Fruit fly (Drosophila melanogaster) whole organism, embryonic: ENCODE data around the gene His3.3A.

ENCODE experiments used
- ATbp ChIP-seq: fragments of 200-800 bp; sonication (Bioruptor generic); optimal IDR thresholded peaks from 2 replicates; lab custom pipeline; 2017; ENCODE audit warnings: missing biosample characterization, mild to moderate bottlenecking, missing genetic modification characterization, missing genetic modification reagents
- B-H2 ChIP-seq: fragments of 200-800 bp; sonication (Bioruptor generic); optimal IDR thresholded peaks from 2 replicates; lab custom pipeline; 2018; ENCODE audit warnings: missing biosample characterization, mild to moderate bottlenecking, missing genetic modification characterization
- Bteb2 ChIP-seq: fragments of 200-800 bp; sonication (Bioruptor generic); optimal IDR thresholded peaks from 2 replicates; lab custom pipeline; 2016; ENCODE audit warnings: missing biosample characterization, missing genetic modification characterization
- CG10431 ChIP-seq: fragments of 200-800 bp; sonication (Bioruptor generic); optimal IDR thresholded peaks from 3 replicates; lab custom pipeline; 2018; ENCODE audit warnings: missing biosample characterization, mild to moderate bottlenecking, missing genetic modification characterization
- CG11093 ChIP-seq: fragments of 200-800 bp; sonication (Bioruptor generic); IDR thresholded peaks from 3 replicates; pipeline ENCODE4 v1.3.6; 2022; ENCODE audit warnings: missing biosample characterization, missing genetic modification characterization
- CG12219 ChIP-seq: fragments of 200-800 bp; sonication (Bioruptor generic); optimal IDR thresholded peaks from 3 replicates; lab custom pipeline; 2018; ENCODE audit warnings: missing biosample characterization, mild to moderate bottlenecking, missing genetic modification characterization
- CG1233 ChIP-seq: fragments of 200-800 bp; sonication (Bioruptor generic); optimal IDR thresholded peaks from 4 replicates; lab custom pipeline; 2018; ENCODE audit warnings: missing biosample characterization, mild to moderate bottlenecking, missing genetic modification characterization
- CG13624 ChIP-seq: fragments of 200-800 bp; sonication (Bioruptor generic); optimal IDR thresholded peaks from 2 replicates; lab custom pipeline; 2016; ENCODE audit warnings: missing biosample characterization, missing genetic modification characterization
- CG14441 ChIP-seq: fragments of 200-800 bp; sonication (Bioruptor generic); IDR thresholded peaks from 2 replicates; pipeline ENCODE4 v1.3.6; 2022; ENCODE audit warnings: missing biosample characterization, missing genetic modification characterization
- CG15073 ChIP-seq: fragments of 200-800 bp; sonication (Bioruptor generic); optimal IDR thresholded peaks from 2 replicates; lab custom pipeline; 2016; ENCODE audit warnings: missing biosample characterization, missing genetic modification characterization
- CG15269 ChIP-seq: fragments of 200-800 bp; sonication (Bioruptor generic); optimal IDR thresholded peaks from 2 replicates; lab custom pipeline; 2018; ENCODE audit warnings: missing biosample characterization, mild to moderate bottlenecking, missing genetic modification characterization, moderate library complexity
- CG1832 ChIP-seq: fragments of 200-800 bp; sonication (Bioruptor generic); optimal IDR thresholded peaks from 2 replicates; lab custom pipeline; 2017; ENCODE audit warnings: missing biosample characterization, mild to moderate bottlenecking, missing genetic modification characterization, inconsistent platforms
- CG18599 ChIP-seq: fragments of 200-800 bp; sonication (Bioruptor generic); optimal IDR thresholded peaks from 3 replicates; lab custom pipeline; 2017; ENCODE audit warnings: missing biosample characterization, missing genetic modification characterization, mild to moderate bottlenecking, moderate library complexity, missing genetic modification reagents
- CG2678 ChIP-seq: fragments of 200-800 bp; sonication (Bioruptor generic); optimal IDR thresholded peaks from 3 replicates; lab custom pipeline; 2019; ENCODE audit warnings: missing biosample characterization, mild to moderate bottlenecking, missing genetic modification characterization, moderate library complexity
- CG3281 ChIP-seq: fragments of 200-800 bp; sonication (Bioruptor generic); optimal IDR thresholded peaks from 3 replicates; lab custom pipeline; 2017; ENCODE audit warnings: missing biosample characterization, mild to moderate bottlenecking, missing genetic modification characterization
- CG33557 ChIP-seq: fragments of 200-800 bp; sonication (Bioruptor generic); optimal IDR thresholded peaks from 2 replicates; lab custom pipeline; 2019; ENCODE audit warnings: missing biosample characterization, mild to moderate bottlenecking, missing genetic modification characterization, moderate library complexity
- CG6683 ChIP-seq: fragments of 200-800 bp; sonication (Bioruptor generic); optimal IDR thresholded peaks from 2 replicates; lab custom pipeline; 2017; ENCODE audit warnings: missing biosample characterization, mild to moderate bottlenecking, missing genetic modification characterization, missing genetic modification reagents
- CG6765 ChIP-seq: fragments of 200-800 bp; sonication (Bioruptor generic); optimal IDR thresholded peaks from 3 replicates; lab custom pipeline; 2017; ENCODE audit warnings: missing biosample characterization, mild to moderate bottlenecking, missing genetic modification characterization
- CrebB ChIP-seq: fragments of 200-800 bp; sonication (Bioruptor generic); optimal IDR thresholded peaks from 3 replicates; lab custom pipeline; 2018; ENCODE audit warnings: missing biosample characterization, mild to moderate bottlenecking, missing genetic modification characterization
- Dbx ChIP-seq: fragments of 200-800 bp; sonication (Bioruptor generic); IDR thresholded peaks from 3 replicates; pipeline ENCODE4 v1.3.6; 2022; ENCODE audit warnings: missing biosample characterization, missing genetic modification characterization
- Deaf1 ChIP-seq: fragments of 200-800 bp; optimal IDR thresholded peaks from 3 replicates; lab custom pipeline; 2019; ENCODE audit warnings: missing biosample characterization, mild to moderate bottlenecking, missing genetic modification characterization, moderate library complexity
- Dfd ChIP-seq, 2 experiments: fragments of >200 bp; optimal IDR thresholded peaks; 2 replicates each; lab custom pipeline; 2017; ENCODE audit warnings: missing biosample characterization in 2 of 2, missing genetic modification characterization in 2 of 2
- Doc3 ChIP-seq: fragments of 200-800 bp; sonication (Bioruptor generic); IDR thresholded peaks from 3 replicates; pipeline ENCODE4 v1.3.6; 2022; ENCODE audit warnings: missing biosample characterization, missing genetic modification characterization; ENCODE audit not compliant: partially characterized antibody
- Dref ChIP-seq: fragments of 200-800 bp; sonication (Bioruptor generic); IDR thresholded peaks from 2 replicates; pipeline ENCODE4 v1.3.6; 2022; ENCODE audit warnings: missing biosample characterization, missing genetic modification characterization
- Fer3 ChIP-seq: fragments of 200-800 bp; sonication (Bioruptor generic); optimal IDR thresholded peaks from 2 replicates; lab custom pipeline; 2018; ENCODE audit warnings: missing biosample characterization, mild to moderate bottlenecking, missing genetic modification characterization, moderate library complexity
- H2.0 ChIP-seq: fragments of 200-800 bp; sonication (Bioruptor generic); IDR thresholded peaks from 2 replicates; pipeline ENCODE4 v1.3.6; 2022; ENCODE audit warnings: missing biosample characterization, missing genetic modification characterization
- HLHmδ ChIP-seq: fragments of 200-800 bp; sonication (Bioruptor generic); optimal IDR thresholded peaks from 2 replicates; lab custom pipeline; 2018; ENCODE audit warnings: missing biosample characterization, mild to moderate bottlenecking, missing genetic modification characterization, moderate library complexity
- Hsf ChIP-seq: fragments of 200-800 bp; sonication (Bioruptor generic); optimal IDR thresholded peaks from 3 replicates; lab custom pipeline; 2016; ENCODE audit warnings: missing biosample characterization, missing genetic modification characterization
- Lpt ChIP-seq: fragments of >200 bp; optimal IDR thresholded peaks from 2 replicates; lab custom pipeline; 2018; ENCODE audit warnings: missing biosample characterization, missing genetic modification characterization
- Mad ChIP-seq: fragments of 200-800 bp; sonication (Bioruptor generic); optimal IDR thresholded peaks from 2 replicates; lab custom pipeline; 2016; ENCODE audit warnings: missing biosample characterization, missing genetic modification characterization
- Meics ChIP-seq: fragments of 200-800 bp; sonication (Bioruptor generic); optimal IDR thresholded peaks from 2 replicates; lab custom pipeline; 2017; ENCODE audit warnings: missing biosample characterization, mild to moderate bottlenecking, missing genetic modification characterization
- Neu2 ChIP-seq: fragments of 200-800 bp; sonication (Bioruptor generic); optimal IDR thresholded peaks from 3 replicates; lab custom pipeline; 2016; ENCODE audit warnings: missing biosample characterization, missing genetic modification characterization, borderline replicate concordance
- PHDP ChIP-seq: fragments of 200-800 bp; sonication (Bioruptor generic); optimal IDR thresholded peaks from 3 replicates; lab custom pipeline; 2018; ENCODE audit warnings: missing biosample characterization, mild to moderate bottlenecking, missing genetic modification characterization, moderate library complexity
- Rfx ChIP-seq: fragments of 200-800 bp; sonication (Bioruptor generic); IDR thresholded peaks from 2 replicates; pipeline ENCODE4 v1.3.6; 2022; ENCODE audit warnings: missing biosample characterization, missing genetic modification characterization
- Vsx1 ChIP-seq: fragments of 200-800 bp; sonication (Bioruptor generic); optimal IDR thresholded peaks from 2 replicates; lab custom pipeline; 2017; ENCODE audit warnings: missing biosample characterization, mild to moderate bottlenecking, missing genetic modification characterization, missing genetic modification reagents
- abd-A ChIP-seq: fragments of 200-800 bp; sonication (Bioruptor generic); optimal IDR thresholded peaks from 3 replicates; lab custom pipeline; 2019; ENCODE audit warnings: missing biosample characterization, mild to moderate bottlenecking, missing genetic modification characterization, moderate library complexity
- ase ChIP-seq: fragments of 200-800 bp; sonication (Bioruptor generic); IDR thresholded peaks from 3 replicates; pipeline ENCODE4 v1.3.6; 2022; ENCODE audit warnings: missing biosample characterization, missing genetic modification characterization
- cas ChIP-seq: fragments of 200-800 bp; sonication (Bioruptor generic); IDR thresholded peaks from 2 replicates; pipeline ENCODE4 v1.3.6; 2022; ENCODE audit warnings: missing biosample characterization, missing genetic modification characterization
- ci ChIP-seq: fragments of 200-800 bp; sonication (Bioruptor generic); IDR thresholded peaks from 3 replicates; pipeline ENCODE4 v1.3.6; 2022; ENCODE audit warnings: missing biosample characterization, missing genetic modification characterization
- disco-r ChIP-seq: fragments of 200-800 bp; sonication (Bioruptor generic); optimal IDR thresholded peaks from 2 replicates; lab custom pipeline; 2016; ENCODE audit warnings: missing biosample characterization, missing genetic modification characterization
- fru ChIP-seq: fragments of >200 bp; optimal IDR thresholded peaks from 2 replicates; lab custom pipeline; 2017
- ken ChIP-seq: fragments of 200-800 bp; sonication (Bioruptor generic); IDR thresholded peaks from 3 replicates; pipeline ENCODE4 v1.3.6; 2022; ENCODE audit warnings: missing biosample characterization, missing genetic modification characterization
- kni ChIP-seq: fragments of 200-800 bp; sonication (Bioruptor generic); optimal IDR thresholded peaks from 3 replicates; lab custom pipeline; 2017; ENCODE audit warnings: mild to moderate bottlenecking, missing biosample characterization, missing genetic modification reagents, missing genetic modification characterization
- pan ChIP-seq, 4 experiments: fragments of >200 bp in 3 of 4; fragments of 200-800 bp in 1 of 4; sonication (Bioruptor generic) in 1 of 4; optimal IDR thresholded peaks in 3 of 4; IDR thresholded peaks in 1 of 4; 2 replicates each; pipeline versions ENCODE4 v1.3.6 to Lab custom; 2017 to 2022; ENCODE audit warnings: missing biosample characterization in 2 of 4, missing genetic modification characterization in 2 of 4, mixed read lengths in 1 of 4
- schlank ChIP-seq: fragments of 200-800 bp; sonication (Bioruptor generic); optimal IDR thresholded peaks from 2 replicates; lab custom pipeline; 2018; ENCODE audit warnings: missing biosample characterization, mild to moderate bottlenecking, missing genetic modification characterization
- sima ChIP-seq: fragments of 200-800 bp; sonication (Bioruptor generic); optimal IDR thresholded peaks from 2 replicates; lab custom pipeline; 2016; ENCODE audit warnings: missing biosample characterization, missing genetic modification characterization
- slou ChIP-seq: fragments of 200-800 bp; sonication (Bioruptor generic); optimal IDR thresholded peaks from 3 replicates; lab custom pipeline; 2016; ENCODE audit warnings: missing biosample characterization, missing genetic modification characterization
- sob ChIP-seq: fragments of 200-800 bp; sonication (Bioruptor generic); IDR thresholded peaks from 2 replicates; pipeline ENCODE4 v1.3.6; 2022; ENCODE audit warnings: missing biosample characterization, missing genetic modification characterization
- sug ChIP-seq: fragments of 200-800 bp; optimal IDR thresholded peaks from 2 replicates; lab custom pipeline; 2019; ENCODE audit warnings: missing biosample characterization, mild to moderate bottlenecking, missing genetic modification characterization, moderate library complexity
- tup ChIP-seq: fragments of 200-800 bp; sonication (Bioruptor generic); optimal IDR thresholded peaks from 2 replicates; lab custom pipeline; 2016; ENCODE audit warnings: missing biosample characterization, mild to moderate bottlenecking, missing genetic modification characterization, moderate library complexity
- z ChIP-seq: fragments of 200-800 bp; sonication (Bioruptor generic); IDR thresholded peaks from 3 replicates; pipeline ENCODE4 v1.3.6; 2022; ENCODE audit warnings: missing biosample characterization, missing genetic modification characterization

The His3.3A gene

dm6 chr2L:5096761-5097160 is 41.9 kb downstream of the His3.3A start (continued):
- TF ChIP-seq z (GFP tag; lab: Robert Waterston, UW), result no peak
- TF ChIP-seq cas, result no peak
- TF ChIP-seq Hsf (GFP tag; lab: Kevin White, UChicago), result no peak
- TF ChIP-seq Vsx1 (GFP tag; lab: Kevin White, UChicago), result no peak
- TF ChIP-seq CG13624 (GFP tag; lab: Kevin White, UChicago), result no peak
- no peak for TF ChIP-seq CG14441
- no peak for TF ChIP-seq PHDP (tag; lab: Kevin White, UChicago)
- TF ChIP-seq CG2678 (tag; lab: Kevin White, UChicago), result peak; percentile 24
- TF ChIP-seq ci (GFP tag; lab: Robert Waterston, UW), result peak; percentile 67; the same call in 2 of the 3 replicates
- 0 out of 2 replicates have a peak, but pooled peaks have one; percentile 27 for TF ChIP-seq sob (GFP tag; lab: Robert Waterston, UW)
- TF ChIP-seq pan (optimal IDR thresholded peaks at IDR 0.05; lab: Kevin White, UChicago), result no peak
- no peak for TF ChIP-seq pan (GFP tag; optimal IDR thresholded peaks at IDR 0.05 in 1 of 2, IDR thresholded peaks at IDR 0.05 in 1 of 2)
- TF ChIP-seq Dfd (GFP tag; optimal IDR thresholded peaks at IDR 0.05; lab: Kevin White, UChicago), result no peak
- TF ChIP-seq ATbp, result peak; percentile 23
- TF ChIP-seq Neu2, result no peak
- TF ChIP-seq H2.0 (GFP tag; lab: Robert Waterston, UW), result no peak
- TF ChIP-seq CG1832 (GFP tag; lab: Kevin White, UChicago), result no peak
- TF ChIP-seq slou (GFP tag; lab: Kevin White, UChicago), result no peak
- peak; percentile 16 for TF ChIP-seq Deaf1 (tag; lab: Kevin White, UChicago)
- TF ChIP-seq tup (GFP tag; lab: Kevin White, UChicago), result no peak
- TF ChIP-seq HLHmδ, result peak; percentile 90
- TF ChIP-seq CG15073, result no peak
- no peak for TF ChIP-seq sug (tag; lab: Kevin White, UChicago)
- peak; percentile 51 for TF ChIP-seq kni (GFP tag; lab: Kevin White, UChicago)
- TF ChIP-seq schlank, result peak; percentile 65
- peak; percentile 81 for TF ChIP-seq CG18599 (GFP tag; lab: Kevin White, UChicago)
- no peak for TF ChIP-seq Bteb2 (GFP tag; lab: Kevin White, UChicago)
- no peak for TF ChIP-seq Lpt (GFP tag; lab: Kevin White, UChicago)
- TF ChIP-seq CG15269, result peak; percentile 24
- no peak for TF ChIP-seq disco-r (GFP tag; lab: Kevin White, UChicago)
- no peak for TF ChIP-seq Dref (GFP tag; lab: Robert Waterston, UW)
- TF ChIP-seq ase, result no peak
- TF ChIP-seq Dbx (GFP tag; lab: Robert Waterston, UW), result peak; percentile 27; the same call in 1 of the 3 replicates
- TF ChIP-seq CG12219 (GFP tag; lab: Kevin White, UChicago), result peak; percentile 36
- TF ChIP-seq ken (GFP tag; lab: Robert Waterston, UW), result no peak
- peak; percentile 33 for TF ChIP-seq CrebB
- peak; percentile 27 for TF ChIP-seq CG6683
- peak; percentile 69 for TF ChIP-seq Meics (GFP tag; lab: Kevin White, UChicago)
- no peak for TF ChIP-seq CG11093 (GFP tag; lab: Robert Waterston, UW)
- TF ChIP-seq Doc3 (GFP tag; lab: Robert Waterston, UW), result no peak
- peak; percentile 52 for TF ChIP-seq CG1233
- no peak for TF ChIP-seq sima (GFP tag; lab: Kevin White, UChicago)
- no peak for TF ChIP-seq CG33557
- peak; percentile 85 for TF ChIP-seq CG6765 (GFP tag; lab: Kevin White, UChicago)
- TF ChIP-seq Rfx (GFP tag; lab: Robert Waterston, UW), result 0 out of 2 replicates have a peak, but pooled peaks have one; percentile 29
- peak; percentile 52 for TF ChIP-seq CG10431 (GFP tag; lab: Kevin White, UChicago)
- TF ChIP-seq Mad (GFP tag; lab: Kevin White, UChicago), result no peak
- TF ChIP-seq fru (lab: Kevin White, UChicago), result no peak
- no peak for TF ChIP-seq abd-A (tag; lab: Kevin White, UChicago)
- peak; percentile 64 for TF ChIP-seq B-H2
- peak; percentile 69 for TF ChIP-seq CG3281 (GFP tag; lab: Kevin White, UChicago)
- TF ChIP-seq Fer3 (tag; lab: Kevin White, UChicago), result peak; percentile 15
